Worm (Caenorhabditis elegans) whole organism, young adult: ENCODE data around the gene pap-1.
A peak's percentile ranks its signal among the peaks of the same experiment; 100 is the strongest.

Source experiments
- B0035.1 ChIP-seq: sonication (generic microtip); optimal IDR thresholded peaks from 2 replicates; lab custom pipeline; 2016; ENCODE audit warnings: missing genetic modification characterization, mild to moderate bottlenecking, missing compliant biosample characterization, missing genotype, missing genetic modification reagents
- C17E4.6 ChIP-seq: fragments of 200-800 bp; sonication (Bioruptor generic); IDR thresholded peaks from 2 replicates; pipeline ENCODE4 v1.3.6; 2022; ENCODE audit warnings: missing genetic modification reagents, missing genetic modification characterization, missing compliant biosample characterization
- F22D6.2 ChIP-seq: sonication (generic microtip); optimal IDR thresholded peaks from 2 replicates; lab custom pipeline; 2016; ENCODE audit warnings: mild to moderate bottlenecking, missing genetic modification characterization, missing compliant biosample characterization
- F49E8.2 ChIP-seq: sonication (generic microtip); optimal IDR thresholded peaks from 3 replicates; lab custom pipeline; 2017; ENCODE audit warnings: missing genetic modification characterization, mild to moderate bottlenecking, missing compliant biosample characterization, antibody characterized with exemption, moderate library complexity; ENCODE audit not compliant: insufficient read depth
- K11D2.4 ChIP-seq: fragments of 200-800 bp; sonication (Bioruptor generic); IDR thresholded peaks from 2 replicates; pipeline ENCODE4 v1.3.6; 2022; ENCODE audit warnings: missing genetic modification reagents, missing genetic modification characterization, missing compliant biosample characterization
- T26A5.8 ChIP-seq: sonication (generic microtip); optimal IDR thresholded peaks from 2 replicates; lab custom pipeline; 2016; ENCODE audit warnings: missing genetic modification characterization, missing compliant biosample characterization
- Y79H2A.3 ChIP-seq: fragments of 200-800 bp; sonication (Bioruptor generic); conservative IDR thresholded peaks from 2 replicates; pipeline ENCODE4 v1.3.6; 2022; ENCODE audit warnings: missing genetic modification reagents, missing genetic modification characterization, missing compliant biosample characterization
- ama-1 ChIP-seq, 3 experiments: fragments of 150-350 bp in 1 of 3; sonication (generic microtip) in 2 of 3; optimal IDR thresholded peaks; 2 replicates each; lab custom pipeline; 2014 to 2018; ENCODE audit warnings: missing biosample characterization in 2 of 3, missing genetic modification characterization in 2 of 3, missing genetic modification reagents in 2 of 3
- aptf-3 ChIP-seq: fragments of 200-800 bp; sonication (Bioruptor generic); IDR thresholded peaks from 2 replicates; pipeline ENCODE4 v1.3.6; 2022; ENCODE audit warnings: missing genetic modification characterization, missing compliant biosample characterization
- attf-6 ChIP-seq: fragments of 200-800 bp; sonication (Bioruptor generic); IDR thresholded peaks from 2 replicates; pipeline ENCODE4 v1.3.6; 2022; ENCODE audit warnings: missing genetic modification reagents, missing genetic modification characterization, missing compliant biosample characterization
- cebp-2 ChIP-seq: fragments of 200-800 bp; sonication (Bioruptor generic); IDR thresholded peaks from 2 replicates; pipeline ENCODE4 v1.3.6; 2022; ENCODE audit warnings: missing genetic modification characterization, missing compliant biosample characterization
- ceh-27 ChIP-seq: fragments of 200-800 bp; sonication (Bioruptor generic); optimal IDR thresholded peaks from 2 replicates; lab custom pipeline; 2018; ENCODE audit warnings: mild to moderate bottlenecking, missing genetic modification characterization, moderate library complexity, missing compliant biosample characterization
- ceh-91 ChIP-seq: fragments of 200-800 bp; sonication (Bioruptor generic); IDR thresholded peaks from 2 replicates; pipeline ENCODE4 v1.3.6; 2022; ENCODE audit warnings: missing genetic modification reagents, missing genetic modification characterization, missing compliant biosample characterization
- dox-1 ChIP-seq: fragments of 200-800 bp; sonication (Bioruptor generic); IDR thresholded peaks from 2 replicates; pipeline ENCODE4 v1.3.6; 2022; ENCODE audit warnings: missing genetic modification reagents, missing genetic modification characterization, missing compliant biosample characterization
- egrh-3 ChIP-seq: fragments of 200-800 bp; sonication (Bioruptor generic); IDR thresholded peaks from 2 replicates; pipeline ENCODE4 v1.3.6; 2022; ENCODE audit warnings: missing genetic modification reagents, missing genetic modification characterization, missing compliant biosample characterization
- ets-4 ChIP-seq: fragments of 200-800 bp; sonication (Bioruptor generic); optimal IDR thresholded peaks from 2 replicates; lab custom pipeline; 2018; ENCODE audit warnings: mild to moderate bottlenecking, missing genetic modification characterization, missing compliant biosample characterization
- gei-17 ChIP-seq: fragments of 200-800 bp; sonication (Bioruptor generic); optimal IDR thresholded peaks from 2 replicates; lab custom pipeline; 2018; ENCODE audit warnings: mild to moderate bottlenecking, missing genetic modification characterization, missing compliant biosample characterization
- hrde-1 ChIP-seq: sonication (generic microtip); optimal IDR thresholded peaks from 2 replicates; lab custom pipeline; 2016; ENCODE audit warnings: missing genetic modification characterization, mild to moderate bottlenecking, missing compliant biosample characterization, moderate library complexity, missing genotype, missing genetic modification reagents, borderline replicate concordance
- lin-40 ChIP-seq: sonication (generic microtip); optimal IDR thresholded peaks from 2 replicates; lab custom pipeline; 2016; ENCODE audit warnings: missing genetic modification characterization, mild to moderate bottlenecking, missing compliant biosample characterization, missing genotype, missing genetic modification reagents
- lsl-1 ChIP-seq: fragments of 200-800 bp; sonication (Bioruptor generic); optimal IDR thresholded peaks from 2 replicates; lab custom pipeline; 2018; ENCODE audit warnings: mild to moderate bottlenecking, missing genetic modification characterization, moderate library complexity, missing compliant biosample characterization
- madf-3 ChIP-seq: fragments of 200-800 bp; sonication (Bioruptor generic); IDR thresholded peaks from 2 replicates; pipeline ENCODE4 v1.3.6; 2022; ENCODE audit warnings: missing genetic modification reagents, missing genetic modification characterization, missing compliant biosample characterization
- nhr-80 ChIP-seq: sonication (generic microtip); optimal IDR thresholded peaks from 2 replicates; lab custom pipeline; 2016; ENCODE audit warnings: missing genetic modification characterization, missing compliant biosample characterization
- rcor-1 ChIP-seq: fragments of 200-800 bp; sonication (Bioruptor generic); IDR thresholded peaks from 2 replicates; pipeline ENCODE4 v1.3.6; 2022; ENCODE audit warnings: missing genetic modification reagents, missing genetic modification characterization, missing compliant biosample characterization
- repo-1 ChIP-seq: sonication (generic microtip); optimal IDR thresholded peaks from 2 replicates; lab custom pipeline; 2017; ENCODE audit warnings: mild to moderate bottlenecking, missing genetic modification characterization, missing compliant biosample characterization
- snpc-1.1 ChIP-seq: sonication (generic microtip); optimal IDR thresholded peaks from 2 replicates; lab custom pipeline; 2017; ENCODE audit warnings: missing genetic modification characterization, mild to moderate bottlenecking, missing compliant biosample characterization, antibody characterized with exemption, moderate library complexity, missing genotype, missing genetic modification reagents; ENCODE audit not compliant: insufficient read depth
- tbp1 ChIP-seq: fragments of 200-800 bp; sonication (Bioruptor generic); optimal IDR thresholded peaks from 2 replicates; lab custom pipeline; 2018; ENCODE audit warnings: mild to moderate bottlenecking, missing genetic modification characterization, missing compliant biosample characterization
- tlf-1 ChIP-seq: fragments of 200-800 bp; sonication (Bioruptor generic); optimal IDR thresholded peaks from 2 replicates; lab custom pipeline; 2018; ENCODE audit warnings: mild to moderate bottlenecking, missing genetic modification characterization, missing compliant biosample characterization
- unc-130 ChIP-seq: sonication (generic microtip); optimal IDR thresholded peaks from 2 replicates; lab custom pipeline; 2016; ENCODE audit warnings: missing genetic modification reagents, missing genetic modification characterization, missing compliant biosample characterization
- unc-62 ChIP-seq: fragments of 150-350 bp; optimal IDR thresholded peaks from 2 replicates; lab custom pipeline; 2014; ENCODE audit warnings: missing biosample characterization, missing genetic modification reagents, missing genetic modification characterization

Gene pap-1

ce11 chrV:10421802-10422201 is 20.0 kb upstream of the pap-1 start, which contains the start of gene col-13 (continued):
- no peak for TF ChIP-seq tlf-1 (GFP tag; lab: Kevin White, UChicago)
- no peak for TF ChIP-seq lin-40 (tag; lab: Kevin White, UChicago)
- TF ChIP-seq C17E4.6 (GFP tag; lab: Robert Waterston, UW): no peak

DNA sequence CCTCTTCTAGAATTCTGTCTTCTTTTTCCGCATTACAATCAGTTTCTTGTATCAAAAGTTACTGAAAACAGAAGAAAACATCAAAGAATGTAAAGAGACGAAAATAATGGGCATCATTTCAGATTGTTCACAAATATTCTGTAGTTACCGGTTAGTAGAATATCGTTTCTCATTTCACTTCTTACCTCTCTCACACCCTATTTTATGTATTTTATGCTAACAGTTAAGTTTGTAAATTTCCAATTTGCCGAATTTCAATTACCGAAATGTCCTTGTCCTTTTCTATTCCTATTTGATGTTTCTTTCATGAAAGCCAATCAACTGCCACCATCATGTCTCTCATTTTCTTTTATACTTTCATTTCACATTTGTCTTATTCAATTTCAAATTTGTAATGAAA is 18.3 kb upstream of the pap-1 start:
- no peak for TF ChIP-seq ceh-91

DNA sequence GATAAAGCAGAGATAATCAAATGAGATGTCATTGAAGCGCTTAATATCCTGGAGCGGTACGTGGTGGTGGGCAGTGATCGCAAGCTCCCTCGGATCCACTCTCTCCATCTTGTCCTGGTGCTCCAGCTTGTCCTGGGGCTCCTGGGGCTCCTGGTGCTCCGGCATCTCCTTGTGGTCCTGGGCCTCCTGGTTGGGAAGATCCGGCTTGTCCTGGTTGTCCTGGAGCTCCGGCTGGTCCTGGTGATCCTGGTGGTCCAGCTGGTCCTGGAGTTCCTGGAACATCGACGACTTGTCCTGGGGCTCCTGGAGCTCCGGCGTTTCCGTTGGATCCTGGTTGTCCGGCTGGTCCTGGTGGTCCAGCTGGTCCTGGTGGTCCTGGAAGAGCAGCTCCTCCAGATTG is 17.8 kb upstream of the pap-1 start:
- TF ChIP-seq egrh-3 (GFP tag; lab: Robert Waterston, UW): peak; percentile 92

DNA sequence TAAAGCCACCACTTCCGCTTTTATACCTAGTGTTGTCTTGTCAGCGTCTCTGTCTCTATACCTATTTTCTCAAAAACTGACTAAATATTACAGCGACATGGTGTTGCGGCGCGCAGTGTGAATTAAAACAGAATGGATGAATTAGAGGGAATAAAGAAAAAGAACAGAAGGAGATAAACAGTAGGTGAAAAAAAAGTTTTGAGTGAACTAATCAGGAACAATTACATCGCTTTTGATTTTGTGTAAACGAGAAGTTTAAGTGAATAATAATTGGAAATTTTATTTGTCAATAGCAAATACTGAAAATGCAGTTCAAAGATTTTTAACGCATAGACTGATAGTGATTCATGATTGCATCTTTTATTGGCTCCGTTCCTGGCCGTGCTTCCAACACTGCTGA is 16.7 kb upstream of the pap-1 start, which contains the start of gene col-12:
TSS of gene col-12 (minus strand) at position 101 of the 400 bp plus-strand sequence.
- TF ChIP-seq K11D2.4 (GFP tag; lab: Robert Waterston, UW): no peak
- no peak for TF ChIP-seq B0035.1 (tag; lab: Kevin White, UChicago)
- TF ChIP-seq unc-130 (GFP tag; lab: Kevin White, UChicago): no peak
- no peak for TF ChIP-seq tbp1 (GFP tag; lab: Kevin White, UChicago)
- TF ChIP-seq aptf-3 (GFP tag; lab: Robert Waterston, UW): no peak
- TF ChIP-seq unc-62 (GFP tag; lab: Kevin White, UChicago): no peak
- TF ChIP-seq ceh-27 (GFP tag; lab: Kevin White, UChicago): no peak
- TF ChIP-seq cebp-2 (GFP tag; lab: Robert Waterston, UW): no peak
- no peak for TF ChIP-seq F49E8.2 (tag; lab: Kevin White, UChicago)

DNA sequence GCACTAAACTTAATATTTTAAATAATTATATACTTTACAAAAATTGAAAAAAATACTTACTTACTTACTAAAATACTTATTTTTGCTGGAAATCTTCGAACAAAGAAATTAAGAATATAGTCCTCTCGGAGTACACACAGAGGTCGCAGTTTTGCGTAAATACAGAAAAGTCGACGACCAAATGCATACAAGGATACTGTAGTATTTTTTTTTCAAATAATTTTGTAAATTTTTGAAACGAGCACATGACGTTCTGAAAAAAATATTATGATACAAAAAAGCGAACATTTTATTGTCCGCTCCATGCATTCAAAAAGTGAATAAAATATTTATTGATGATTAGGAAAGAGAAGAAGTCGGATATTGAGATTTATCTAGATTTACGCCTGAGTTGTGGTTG is 15.5 kb upstream of the pap-1 start, which contains the start of gene apc-10:
TSS of gene apc-10 (minus strand) at position 101 of the 400 bp plus-strand sequence.
- TF ChIP-seq lsl-1 (GFP tag; lab: Kevin White, UChicago) (peak; percentile 62), ceh-91 (no peak)

DNA sequence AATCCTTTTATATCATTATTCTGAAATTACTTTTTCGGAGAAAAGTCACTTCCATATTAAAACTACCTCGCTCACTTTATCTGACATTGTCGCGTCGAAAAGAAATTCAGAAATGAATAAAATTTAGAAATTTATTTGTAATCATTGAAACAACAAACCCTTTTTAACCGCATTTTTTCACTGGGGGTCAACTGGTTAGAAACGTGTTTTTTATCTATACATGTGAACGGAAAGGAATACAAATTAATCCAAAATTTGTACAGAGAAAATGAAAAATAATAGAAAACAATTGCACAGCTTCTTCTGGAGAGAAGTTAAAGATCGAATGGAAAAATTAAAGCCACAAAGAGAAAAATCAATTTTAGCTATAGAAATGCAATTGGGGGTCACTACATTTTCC is 13.2 kb upstream of the pap-1 start, which contains the start of gene tag-314:
TSS of gene tag-314 (minus strand) at position 101 of the 400 bp plus-strand sequence.
- no peak for TF ChIP-seq F22D6.2 (tag; lab: Kevin White, UChicago)
- no peak for TF ChIP-seq snpc-1.1 (tag; lab: Kevin White, UChicago)
- TF ChIP-seq unc-130 (GFP tag; lab: Kevin White, UChicago): no peak
- no peak for TF ChIP-seq Y79H2A.3 (GFP tag; lab: Robert Waterston, UW)
- no peak for TF ChIP-seq gei-17
- TF ChIP-seq attf-6 (GFP tag; lab: Robert Waterston, UW): no peak
- TF ChIP-seq repo-1 (tag; lab: Kevin White, UChicago): no peak

- TF ChIP-seq T26A5.8: no peak
- TF ChIP-seq nhr-80: peak; percentile 87
- no peak for TF ChIP-seq rcor-1 (GFP tag; lab: Robert Waterston, UW)
- no peak for TF ChIP-seq unc-62 (GFP tag; lab: Kevin White, UChicago)
- no peak for TF ChIP-seq hrde-1 (tag; lab: Kevin White, UChicago)
- TF ChIP-seq dox-1 (GFP tag; lab: Robert Waterston, UW): peak; percentile 32; the same call in 1 of the 2 replicates
- TF ChIP-seq ama-1 (optimal IDR thresholded peaks at IDR 0.05; lab: Kevin White, UChicago): no peak
- TF ChIP-seq ama-1 (GFP tag; optimal IDR thresholded peaks at IDR 0.05; lab: Kevin White, UChicago): no peak
- TF ChIP-seq ets-4 (GFP tag; lab: Kevin White, UChicago): peak; percentile 82
- TF ChIP-seq madf-3 (GFP tag; lab: Robert Waterston, UW): no peak
These were observed 9.2 kb upstream of the pap-1 start for ce11 chrV:10432607-10433006.
